Worm (Caenorhabditis elegans): ENCODE data around the gene Y39B6A.27.

Y39B6A.27 gene

DNA sequence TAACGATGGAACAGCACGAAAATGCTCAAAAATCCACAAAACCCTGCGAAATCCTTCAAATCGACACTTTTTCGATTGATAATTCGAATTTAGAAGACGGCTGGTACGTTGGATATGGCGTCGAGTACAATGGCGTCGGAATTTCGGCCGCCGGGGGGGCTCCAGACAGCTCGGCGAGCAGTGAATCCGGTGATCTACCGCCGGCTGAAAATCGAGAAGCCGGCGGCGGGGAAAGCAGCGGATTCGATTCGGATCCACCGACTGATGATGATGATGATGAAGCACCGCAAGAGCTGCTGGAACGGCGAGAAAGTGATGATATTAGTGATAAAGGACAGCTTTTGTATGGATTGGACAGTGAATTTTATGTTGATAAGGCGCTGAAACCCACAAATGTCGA, 40.6 kb upstream of the Y39B6A.27 start:
- TF ChIP-seq nhr-12 (tag; optimal IDR thresholded peaks at IDR 0.05) = no peak
- no peak for TF ChIP-seq flh-1 (GFP tag; optimal IDR thresholded peaks at IDR 0.05)
- no peak for TF ChIP-seq unc-120 (tag; optimal IDR thresholded peaks at IDR 0.05; ENCODE audit: poor library complexity, severe bottlenecking)
- no peak for TF ChIP-seq sem-2 (GFP tag; optimal IDR thresholded peaks at IDR 0.05)
- no peak for TF ChIP-seq ces-1 (GFP tag; optimal IDR thresholded peaks at IDR 0.05)
- no peak for TF ChIP-seq sptf-1 (tag; optimal IDR thresholded peaks at IDR 0.05)
- TF ChIP-seq drap-1 (GFP tag; optimal IDR thresholded peaks at IDR 0.05) = no peak
- TF ChIP-seq ztf-11 (tag; optimal IDR thresholded peaks at IDR 0.05) = no peak
- no peak for TF ChIP-seq lsy-2 (tag; optimal IDR thresholded peaks at IDR 0.05)
- no peak for TF ChIP-seq pha-4 (tag; optimal IDR thresholded peaks at IDR 0.05)
- no peak for TF ChIP-seq ham-2 (GFP tag; optimal IDR thresholded peaks at IDR 0.05)
- no peak for TF ChIP-seq ceh-83 (GFP tag; optimal IDR thresholded peaks at IDR 0.05)
- TF ChIP-seq zip-8 (tag; optimal IDR thresholded peaks at IDR 0.05) = no peak
- no peak for TF ChIP-seq elt-1 (tag; optimal IDR thresholded peaks at IDR 0.05; ENCODE audit: borderline replicate concordance, insufficient read depth)
- no peak for TF ChIP-seq blmp-1 (tag; optimal IDR thresholded peaks at IDR 0.05)
- TF ChIP-seq M03D4.4 (tag; optimal IDR thresholded peaks at IDR 0.05) = no peak
- no peak for TF ChIP-seq unc-62 (GFP tag; optimal IDR thresholded peaks at IDR 0.05)
- no peak for TF ChIP-seq mab-5 (tag; optimal IDR thresholded peaks at IDR 0.05)

DNA sequence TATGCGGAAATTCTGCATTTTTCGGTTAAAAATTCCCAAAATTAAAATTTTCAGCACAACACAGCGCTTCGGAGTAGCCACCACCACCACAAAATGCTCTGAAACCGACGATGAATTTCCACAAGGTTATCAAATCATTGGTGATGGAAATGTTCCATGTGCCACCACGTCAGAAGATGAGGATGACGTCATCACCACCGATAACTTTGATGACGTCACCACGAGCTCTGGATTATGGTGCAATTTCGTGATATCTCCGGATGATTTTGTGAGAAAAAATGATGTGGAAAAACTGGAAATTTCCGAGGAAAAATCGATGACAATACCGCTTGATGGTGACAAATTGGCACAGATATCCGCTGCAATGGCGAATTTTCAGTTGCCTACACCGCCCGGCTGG, 38.5 kb upstream of the Y39B6A.27 start:
- TF ChIP-seq zip-8 (tag; optimal IDR thresholded peaks at IDR 0.05) = peak; percentile 97
- no peak for TF ChIP-seq mep-1 (tag; optimal IDR thresholded peaks at IDR 0.05)

DNA sequence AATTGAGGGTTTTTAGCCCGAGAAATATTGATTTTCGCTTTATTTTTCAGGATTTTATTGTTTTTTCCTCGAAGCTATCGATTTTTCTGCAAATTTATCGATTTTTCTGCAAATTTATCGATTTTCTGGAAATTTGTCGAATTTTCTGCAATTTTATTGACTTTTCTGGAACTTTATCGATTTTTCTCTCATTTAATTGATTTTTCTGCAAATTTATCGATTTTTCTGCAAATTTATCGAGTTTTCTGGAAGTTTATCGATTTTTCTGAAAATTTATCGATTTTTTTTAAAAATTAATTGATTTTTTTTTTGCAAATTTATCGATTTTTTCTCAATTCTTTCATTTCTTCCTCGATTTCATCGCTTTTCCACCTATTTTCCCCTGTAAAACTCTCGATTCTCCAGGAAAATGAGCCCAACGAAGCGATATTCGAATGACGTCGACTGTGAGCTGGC, 38.0 kb upstream of the Y39B6A.27 start, which contains the start of gene gtf-2F2:
Gene gtf-2F2 (plus strand): TSS at position 406 of the 456 bp plus-strand sequence.
- TF ChIP-seq unc-62 (GFP tag; optimal IDR thresholded peaks at IDR 0.05) (no peak), ceh-43 (GFP tag; optimal IDR thresholded peaks at IDR 0.05) (no peak), mls-2 (tag; optimal IDR thresholded peaks at IDR 0.05) (no peak), drap-1 (GFP tag; optimal IDR thresholded peaks at IDR 0.05) (no peak), blmp-1 (tag; optimal IDR thresholded peaks at IDR 0.05) (no peak), lin-13 (tag; optimal IDR thresholded peaks at IDR 0.05) (no peak), unc-39 (tag; optimal IDR thresholded peaks at IDR 0.05) (no peak)

DNA sequence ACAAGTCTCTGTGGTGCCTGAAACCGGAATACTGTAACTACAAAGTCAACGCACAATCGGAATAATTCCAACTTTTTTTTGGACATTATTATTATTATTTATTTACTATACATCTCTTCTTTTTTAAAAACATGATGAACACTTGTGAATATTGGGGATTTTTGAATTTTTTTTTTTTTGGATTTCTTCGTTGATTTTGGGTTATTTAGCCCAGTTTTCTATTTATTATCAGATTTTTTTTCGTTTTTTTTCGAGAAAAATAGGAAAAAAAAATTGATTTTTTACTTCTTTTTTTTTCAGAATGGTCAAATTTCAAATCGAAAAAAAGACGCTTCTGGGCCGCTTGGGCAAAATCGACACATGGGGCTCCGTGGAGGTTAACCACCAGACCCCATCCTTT, 33.5 kb upstream of the Y39B6A.27 start, which contains the start of gene tgt-2:
Gene tgt-2 (plus strand): TSS at position 301 of the 400 bp plus-strand sequence.
- TF ChIP-seq tbx-8 (GFP tag; optimal IDR thresholded peaks at IDR 0.05) (no peak), lin-13 (tag; optimal IDR thresholded peaks at IDR 0.05) (no peak), drap-1 (GFP tag; optimal IDR thresholded peaks at IDR 0.05) (no peak), mab-5 (tag; optimal IDR thresholded peaks at IDR 0.05) (no peak), ztf-11 (tag; optimal IDR thresholded peaks at IDR 0.05) (no peak), nhr-28 (tag; optimal IDR thresholded peaks at IDR 0.05) (no peak), cnd-1 (tag; optimal IDR thresholded peaks at IDR 0.05) (no peak), lsy-2 (tag; optimal IDR thresholded peaks at IDR 0.05) (no peak)

DNA sequence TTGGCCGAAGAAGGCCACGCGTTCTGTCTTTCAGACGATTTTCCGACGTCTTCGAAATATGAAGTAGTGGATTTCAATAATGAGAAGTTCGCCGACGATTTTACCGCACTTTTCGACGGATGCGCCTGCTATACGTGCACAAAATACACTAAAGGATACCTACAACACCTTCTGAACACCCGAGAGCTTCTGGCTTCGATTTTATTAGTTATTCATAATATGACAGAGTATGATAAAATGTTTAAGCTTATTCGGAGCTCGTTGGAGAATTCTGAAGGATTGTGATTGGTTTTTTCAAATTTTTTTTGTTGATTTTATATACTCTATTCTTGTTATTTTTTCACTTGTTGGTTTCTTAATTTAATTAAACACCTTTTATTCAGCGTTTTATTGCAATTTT, 31.0 kb upstream of the Y39B6A.27 start:
- TF ChIP-seq unc-120 (tag; optimal IDR thresholded peaks at IDR 0.05; ENCODE audit: poor library complexity, severe bottlenecking) = no peak
- TF ChIP-seq nhr-12 (tag; optimal IDR thresholded peaks at IDR 0.05) = no peak
- no peak for TF ChIP-seq elt-1 (tag; optimal IDR thresholded peaks at IDR 0.05; ENCODE audit: borderline replicate concordance, insufficient read depth)
- no peak for TF ChIP-seq sem-2 (GFP tag; optimal IDR thresholded peaks at IDR 0.05)
- no peak for TF ChIP-seq hlh-1 (tag; optimal IDR thresholded peaks at IDR 0.05)
- no peak for TF ChIP-seq nhr-28 (tag; optimal IDR thresholded peaks at IDR 0.05)
- no peak for TF ChIP-seq ceh-39 (tag; optimal IDR thresholded peaks at IDR 0.05)
- TF ChIP-seq blmp-1 (tag; optimal IDR thresholded peaks at IDR 0.05) = no peak

DNA sequence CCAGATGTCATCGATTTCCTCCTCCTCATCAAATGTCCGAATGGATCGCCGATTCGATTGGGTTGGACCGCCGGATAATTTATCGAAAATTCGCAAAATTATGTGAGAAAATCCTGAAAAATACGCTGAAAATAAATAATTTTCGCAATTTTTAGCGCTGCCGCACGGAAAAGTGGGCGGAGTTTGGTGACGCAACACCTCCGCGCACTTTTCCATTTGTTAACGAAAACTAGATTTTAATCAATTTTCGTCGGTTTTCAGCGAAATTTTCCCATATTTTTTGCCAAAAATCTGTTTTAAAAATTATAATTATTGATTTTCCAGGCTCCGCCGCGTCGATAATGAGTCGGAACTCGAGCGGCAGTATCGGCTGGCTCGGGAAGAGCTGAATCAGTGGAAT, 30.5 kb upstream of the Y39B6A.27 start, which contains the start of gene Y39B6A.34:
Gene Y39B6A.34 (plus strand): TSS at position 3 of the 400 bp plus-strand sequence.
- TF ChIP-seq lsy-2 (tag; optimal IDR thresholded peaks at IDR 0.05) (no peak), elt-1 (tag; optimal IDR thresholded peaks at IDR 0.05; ENCODE audit: borderline replicate concordance, insufficient read depth) (no peak), nhr-28 (tag; optimal IDR thresholded peaks at IDR 0.05) (no peak), ztf-11 (tag; optimal IDR thresholded peaks at IDR 0.05) (no peak), blmp-1 (tag; optimal IDR thresholded peaks at IDR 0.05) (no peak), nhr-237 (tag; optimal IDR thresholded peaks at IDR 0.05) (no peak), sptf-1 (tag; optimal IDR thresholded peaks at IDR 0.05) (no peak), lin-13 (tag; optimal IDR thresholded peaks at IDR 0.05) (no peak), unc-39 (tag; optimal IDR thresholded peaks at IDR 0.05) (no peak), mep-1 (tag; optimal IDR thresholded peaks at IDR 0.05) (no peak), ceh-83 (GFP tag; optimal IDR thresholded peaks at IDR 0.05) (no peak), nhr-12 (tag; optimal IDR thresholded peaks at IDR 0.05) (no peak), flh-1 (GFP tag; optimal IDR thresholded peaks at IDR 0.05) (no peak), hlh-1 (tag; optimal IDR thresholded peaks at IDR 0.05) (peak; percentile 1), drap-1 (GFP tag; optimal IDR thresholded peaks at IDR 0.05) (peak; percentile 24), bed-3 (GFP tag; optimal IDR thresholded peaks at IDR 0.05) (no peak), unc-120 (tag; optimal IDR thresholded peaks at IDR 0.05; ENCODE audit: poor library complexity, severe bottlenecking) (no peak), lin-32 (GFP tag; optimal IDR thresholded peaks at IDR 0.05) (no peak), nhr-76 (tag; optimal IDR thresholded peaks at IDR 0.05) (no peak), nhr-2 (tag; optimal IDR thresholded peaks at IDR 0.05) (no peak), snpc-4 (tag; optimal IDR thresholded peaks at IDR 0.05) (no peak), mab-5 (tag; optimal IDR thresholded peaks at IDR 0.05) (no peak), ham-2 (GFP tag; optimal IDR thresholded peaks at IDR 0.05) (no peak), sem-2 (GFP tag; optimal IDR thresholded peaks at IDR 0.05) (no peak), zip-8 (tag; optimal IDR thresholded peaks at IDR 0.05) (peak; percentile 75), ces-1 (GFP tag; optimal IDR thresholded peaks at IDR 0.05) (peak; percentile 38), unc-62 (GFP tag; optimal IDR thresholded peaks at IDR 0.05) (no peak), tbx-8 (GFP tag; optimal IDR thresholded peaks at IDR 0.05) (no peak), ceh-43 (GFP tag; optimal IDR thresholded peaks at IDR 0.05) (no peak), pha-4 (tag; optimal IDR thresholded peaks at IDR 0.05) (no peak), cnd-1 (tag; optimal IDR thresholded peaks at IDR 0.05) (no peak), M03D4.4 (tag; optimal IDR thresholded peaks at IDR 0.05) (peak; percentile 21), ceh-39 (tag; optimal IDR thresholded peaks at IDR 0.05) (no peak)
